Worm (Caenorhabditis elegans) whole organism, mixed stage, embryonic: Measurements from ENCODE around the gene K11E4.1.

Experiments
- M03D4.4 ChIP-seq: sonication (generic microtip); optimal IDR thresholded peaks from 2 replicates; lab custom pipeline; 2017; ENCODE audit warnings: mild to moderate bottlenecking, missing genetic modification characterization, missing compliant biosample characterization
- blmp-1 ChIP-seq: fragments of 150-350 bp; optimal IDR thresholded peaks from 2 replicates; lab custom pipeline; 2014; ENCODE audit warnings: missing biosample characterization, missing genetic modification characterization
- ceh-83 ChIP-seq: fragments of 200-800 bp; sonication (Bioruptor generic); optimal IDR thresholded peaks from 2 replicates; lab custom pipeline; 2018; ENCODE audit warnings: mild to moderate bottlenecking, missing genetic modification characterization, missing compliant biosample characterization
- elt-3 ChIP-seq: fragments of 150-350 bp; optimal IDR thresholded peaks from 2 replicates; lab custom pipeline; 2014; ENCODE audit warnings: missing biosample characterization, missing genetic modification characterization
- lsy-2 ChIP-seq: fragments of 150-350 bp; optimal IDR thresholded peaks from 2 replicates; lab custom pipeline; 2014; ENCODE audit warnings: missing biosample characterization, missing genetic modification characterization
- mep-1 ChIP-seq: fragments of 150-350 bp; optimal IDR thresholded peaks from 2 replicates; lab custom pipeline; 2017; ENCODE audit warnings: missing biosample characterization, missing genetic modification reagents, missing genetic modification characterization, inconsistent platforms
- nhr-28 ChIP-seq: fragments of 150-350 bp; optimal IDR thresholded peaks from 2 replicates; lab custom pipeline; 2014; ENCODE audit warnings: missing biosample characterization, missing genetic modification characterization
- nhr-76 ChIP-seq: sonication (generic microtip); optimal IDR thresholded peaks from 2 replicates; lab custom pipeline; 2017; ENCODE audit warnings: missing biosample characterization, missing genetic modification characterization
- unc-62 ChIP-seq: fragments of 150-350 bp; optimal IDR thresholded peaks from 2 replicates; lab custom pipeline; 2014; ENCODE audit warnings: missing biosample characterization, missing genetic modification reagents, missing genetic modification characterization

ce11 chrX:13746231-13746630 is 32.3 kb downstream of the K11E4.1 start:
- TF ChIP-seq mep-1 (tag; lab: Kevin White, UChicago) = no peak
- no peak for TF ChIP-seq nhr-28 (tag; lab: Kevin White, UChicago)
- no peak for TF ChIP-seq blmp-1 (tag; lab: Kevin White, UChicago)
- no peak for TF ChIP-seq nhr-76 (tag; lab: Kevin White, UChicago)
- no peak for TF ChIP-seq unc-62 (GFP tag; lab: Kevin White, UChicago)
- TF ChIP-seq elt-3 = no peak
- no peak for TF ChIP-seq lsy-2 (tag; lab: Kevin White, UChicago)
- no peak for TF ChIP-seq M03D4.4 (tag; lab: Kevin White, UChicago)
- no peak for TF ChIP-seq ceh-83 (GFP tag; lab: Kevin White, UChicago)
